Fruit fly (Drosophila melanogaster): ENCODE measurements around the gene CG16762.

DNA sequence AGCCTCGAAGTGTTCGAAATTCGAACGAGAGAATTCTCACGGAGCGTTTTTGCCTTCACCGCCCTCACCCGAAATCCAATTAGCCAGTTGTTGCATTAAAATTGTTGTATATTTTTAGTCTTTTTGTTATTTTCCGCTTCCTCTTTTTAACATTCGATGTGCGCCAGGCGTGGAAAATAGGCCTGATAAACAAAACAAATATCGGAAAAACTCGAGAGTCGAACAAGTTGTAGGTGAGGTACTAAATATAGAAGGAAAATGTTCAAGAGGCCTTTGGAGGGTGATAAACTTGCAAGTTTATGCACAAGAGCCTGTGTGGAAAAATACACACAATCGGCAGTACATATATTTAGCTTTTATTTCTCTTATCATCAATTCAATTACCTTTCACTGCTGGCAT is 16.7 kb downstream of the CG16762 start:
- TF ChIP-seq bab1 (GFP tag; optimal IDR thresholded peaks at IDR 0.05) (no peak), cnc (optimal IDR thresholded peaks at IDR 0.05) (no peak), Clk (GFP tag; optimal IDR thresholded peaks at IDR 0.05) (no peak), CG7045 (GFP tag; optimal IDR thresholded peaks at IDR 0.05) (no peak), CG14711 (tag; optimal IDR thresholded peaks at IDR 0.05) (no peak), CG12768 (GFP tag; optimal IDR thresholded peaks at IDR 0.05) (no peak), CG33017 (tag; optimal IDR thresholded peaks at IDR 0.05) (no peak), pad (GFP tag; optimal IDR thresholded peaks at IDR 0.05) (no peak), kay (GFP tag; ENCODE audit: borderline replicate concordance) (peak; percentile 74), CG5204 (GFP tag; optimal IDR thresholded peaks at IDR 0.05) (no peak), ovo (GFP tag; optimal IDR thresholded peaks at IDR 0.05) (no peak)
